Worm (Caenorhabditis elegans): Measurements from ENCODE around the gene H40L08.2.

Gene H40L08.2

ce11 chrX:15120545-15120944, 43.0 kb upstream of the H40L08.2 start:
- no peak for TF ChIP-seq elt-2 (tag; optimal IDR thresholded peaks at IDR 0.05)

ce11 chrX:15116514-15116913, 39.0 kb upstream of the H40L08.2 start, which contains the start of gene R07D5.2:
Gene R07D5.2, minus strand, starts transcription at chrX:15116614.
- TF ChIP-seq nhr-23 (tag; optimal IDR thresholded peaks at IDR 0.05) (no peak), nhr-77 (tag; optimal IDR thresholded peaks at IDR 0.05) (no peak), ceh-28 (tag; optimal IDR thresholded peaks at IDR 0.05) (no peak), eor-1 (tag; optimal IDR thresholded peaks at IDR 0.05) (no peak), elt-2 (tag; optimal IDR thresholded peaks at IDR 0.05) (no peak), mml-1 (tag; optimal IDR thresholded peaks at IDR 0.05) (no peak), nhr-12 (tag; optimal IDR thresholded peaks at IDR 0.05) (no peak), lin-39 (tag; optimal IDR thresholded peaks at IDR 0.05) (no peak), pqm-1 (tag; optimal IDR thresholded peaks at IDR 0.05) (no peak), ama-1 (optimal IDR thresholded peaks at IDR 0.05) (no peak), unc-39 (tag; optimal IDR thresholded peaks at IDR 0.05) (no peak), elt-1 (tag; optimal IDR thresholded peaks at IDR 0.05) (no peak), nhr-11 (tag; optimal IDR thresholded peaks at IDR 0.05) (no peak), nhr-25 (tag; optimal IDR thresholded peaks at IDR 0.05) (no peak), ztf-4 (tag; optimal IDR thresholded peaks at IDR 0.05) (no peak), daf-12 (tag; optimal IDR thresholded peaks at IDR 0.05) (no peak), lsy-12 (tag; optimal IDR thresholded peaks at IDR 0.05) (no peak), unc-62 (GFP tag; optimal IDR thresholded peaks at IDR 0.05) (no peak), nhr-43 (tag; optimal IDR thresholded peaks at IDR 0.05; ENCODE audit: poor library complexity, severe bottlenecking) (no peak)

- TF ChIP-seq ZK546.5 (tag; optimal IDR thresholded peaks at IDR 0.05): no peak
- no peak for TF ChIP-seq elt-2 (tag; optimal IDR thresholded peaks at IDR 0.05)
- no peak for TF ChIP-seq ceh-28 (tag; optimal IDR thresholded peaks at IDR 0.05)
- TF ChIP-seq elt-1 (tag; optimal IDR thresholded peaks at IDR 0.05): no peak
- TF ChIP-seq ceh-82 (tag; optimal IDR thresholded peaks at IDR 0.05): no peak
- no peak for TF ChIP-seq nhr-25 (tag; optimal IDR thresholded peaks at IDR 0.05)
- no peak for TF ChIP-seq aly-2 (tag; optimal IDR thresholded peaks at IDR 0.05)
- no peak for TF ChIP-seq nhr-12 (tag; optimal IDR thresholded peaks at IDR 0.05)
- no peak for TF ChIP-seq nhr-28 (tag; optimal IDR thresholded peaks at IDR 0.05)
- no peak for TF ChIP-seq nhr-67 (tag; optimal IDR thresholded peaks at IDR 0.05)
- TF ChIP-seq egl-27 (tag; optimal IDR thresholded peaks at IDR 0.05): no peak
- TF ChIP-seq mdl-1 (tag; optimal IDR thresholded peaks at IDR 0.05): no peak
- TF ChIP-seq egl-5 (tag; optimal IDR thresholded peaks at IDR 0.05): no peak
- TF ChIP-seq nhr-23 (tag; optimal IDR thresholded peaks at IDR 0.05): no peak
- TF ChIP-seq lin-39 (tag; optimal IDR thresholded peaks at IDR 0.05): no peak
- TF ChIP-seq ztf-4 (tag; optimal IDR thresholded peaks at IDR 0.05): no peak
- TF ChIP-seq fkh-2 (tag; optimal IDR thresholded peaks at IDR 0.05): no peak
- TF ChIP-seq zag-1 (tag; optimal IDR thresholded peaks at IDR 0.05): no peak
- no peak for TF ChIP-seq mml-1 (tag; optimal IDR thresholded peaks at IDR 0.05)
These were observed 38.2 kb upstream of the H40L08.2 start for ce11 chrX:15115748-15116147.

DNA sequence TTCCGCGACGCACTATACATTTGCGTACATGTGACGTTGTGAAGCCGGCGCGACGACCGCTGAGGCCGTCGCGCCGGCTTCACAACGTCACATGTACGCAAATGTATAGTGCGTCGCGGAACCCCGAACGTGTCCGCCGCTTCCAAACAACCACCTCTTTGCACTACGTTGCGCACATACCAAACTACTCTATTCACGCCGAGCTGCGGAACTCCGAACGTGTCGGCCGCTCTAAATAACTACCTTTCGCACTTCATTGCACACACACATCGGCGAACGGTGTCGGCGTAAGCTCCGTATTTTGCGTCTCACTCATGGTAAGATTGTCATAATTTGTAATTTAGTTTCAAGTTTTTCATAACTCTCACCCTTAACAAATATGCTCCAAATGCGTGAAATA, 34.6 kb upstream of the H40L08.2 start:
- TF ChIP-seq ceh-9 (tag; optimal IDR thresholded peaks at IDR 0.05): no peak
- no peak for TF ChIP-seq lsy-12 (tag; optimal IDR thresholded peaks at IDR 0.05)
- no peak for TF ChIP-seq tbx-2 (tag; optimal IDR thresholded peaks at IDR 0.05)
- no peak for TF ChIP-seq ceh-82 (tag; optimal IDR thresholded peaks at IDR 0.05)
- TF ChIP-seq ztf-11 (tag; optimal IDR thresholded peaks at IDR 0.05): no peak
- TF ChIP-seq nhr-76 (tag; optimal IDR thresholded peaks at IDR 0.05): no peak
- TF ChIP-seq sea-2 (GFP tag; optimal IDR thresholded peaks at IDR 0.05): no peak
- TF ChIP-seq unc-39 (tag; optimal IDR thresholded peaks at IDR 0.05): no peak
- no peak for TF ChIP-seq R02D3.7 (tag; optimal IDR thresholded peaks at IDR 0.05)
- no peak for TF ChIP-seq lin-39 (tag; optimal IDR thresholded peaks at IDR 0.05)
- no peak for TF ChIP-seq nfya-1 (tag; optimal IDR thresholded peaks at IDR 0.05; ENCODE audit: insufficient read depth)
- no peak for TF ChIP-seq nhr-25 (tag; optimal IDR thresholded peaks at IDR 0.05)
- no peak for TF ChIP-seq nhr-12 (tag; optimal IDR thresholded peaks at IDR 0.05)
- TF ChIP-seq nhr-237 (tag; optimal IDR thresholded peaks at IDR 0.05): no peak
- no peak for TF ChIP-seq ZK546.5 (tag; optimal IDR thresholded peaks at IDR 0.05)
- no peak for TF ChIP-seq ceh-16 (tag; optimal IDR thresholded peaks at IDR 0.05)
- TF ChIP-seq ztf-4 (tag; optimal IDR thresholded peaks at IDR 0.05): no peak
- TF ChIP-seq fos-1 (tag; optimal IDR thresholded peaks at IDR 0.05): no peak
- TF ChIP-seq pqm-1 (tag; optimal IDR thresholded peaks at IDR 0.05): no peak
- no peak for TF ChIP-seq elt-1 (tag; optimal IDR thresholded peaks at IDR 0.05)
